Fruit fly (Drosophila melanogaster): Measurements from ENCODE around the gene CG4686.

The CG4686 gene

DNA sequence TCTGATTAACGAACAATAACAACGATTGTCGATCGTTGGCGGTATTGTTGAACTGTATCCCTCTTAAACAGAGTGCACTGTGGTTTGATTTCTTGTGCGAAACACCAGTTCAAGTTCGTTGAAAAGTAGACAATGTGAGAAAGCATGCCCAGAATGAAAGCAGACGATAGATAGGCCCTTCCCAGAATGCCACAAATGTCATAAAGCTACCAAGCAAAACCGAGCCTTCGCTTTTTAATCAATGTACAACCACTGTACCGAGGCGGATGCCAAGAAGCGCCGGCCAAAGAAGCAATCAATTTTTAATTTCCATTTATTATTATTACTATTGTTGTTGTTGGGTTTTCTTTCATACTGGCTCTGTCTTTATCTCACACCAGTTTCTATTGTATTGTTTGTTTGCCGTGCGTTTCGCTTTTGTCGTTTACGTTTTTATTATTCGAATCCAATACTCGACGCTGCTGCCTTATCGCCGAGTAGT is 44.6 kb downstream of the CG4686 start (continued):
- TF ChIP-seq CG14667 (GFP tag; IDR thresholded peaks at IDR 0.05), result peak; percentile 84
- TF ChIP-seq al (GFP tag; IDR thresholded peaks at IDR 0.05), result peak; percentile 72
- TF ChIP-seq CG2116 (GFP tag; optimal IDR thresholded peaks at IDR 0.05), result peak; percentile 27
- peak; percentile 77 for TF ChIP-seq so (GFP tag; IDR thresholded peaks at IDR 0.05)
- peak; percentile 57 for TF ChIP-seq NC2α (GFP tag; optimal IDR thresholded peaks at IDR 0.05)
- peak; percentile 72 for TF ChIP-seq jing (GFP tag; optimal IDR thresholded peaks at IDR 0.05)
- TF ChIP-seq Blimp-1 (GFP tag; optimal IDR thresholded peaks at IDR 0.05), result peak; percentile 75
- no peak for TF ChIP-seq CG1832 (GFP tag; optimal IDR thresholded peaks at IDR 0.05)
- no peak for TF ChIP-seq CG42726 (GFP tag; IDR thresholded peaks at IDR 0.05; ENCODE audit: partially characterized antibody)
- TF ChIP-seq maf-S (GFP tag; optimal IDR thresholded peaks at IDR 0.05), result peak; percentile 76
- no peak for TF ChIP-seq CG7963 (GFP tag; IDR thresholded peaks at IDR 0.05; ENCODE audit: partially characterized antibody)
- TF ChIP-seq dmrt11E (tag; optimal IDR thresholded peaks at IDR 0.05), result peak; percentile 55
- peak; percentile 79 for TF ChIP-seq CG31224 (GFP tag; IDR thresholded peaks at IDR 0.05)
- TF ChIP-seq CG1603 (tag; optimal IDR thresholded peaks at IDR 0.05), result peak; percentile 90
- peak; percentile 89 for TF ChIP-seq gem (tag; optimal IDR thresholded peaks at IDR 0.05)
- TF ChIP-seq CG11085 (GFP tag; IDR thresholded peaks at IDR 0.05), result peak; percentile 66
- peak; percentile 78 for TF ChIP-seq esg (GFP tag; conservative IDR thresholded peaks at IDR 0.05)
- TF ChIP-seq CG15479 (GFP tag; optimal IDR thresholded peaks at IDR 0.05), result no peak
- TF ChIP-seq emc (GFP tag; optimal IDR thresholded peaks at IDR 0.05), result peak; percentile 34
- TF ChIP-seq Atf6 (GFP tag; IDR thresholded peaks at IDR 0.05), result peak; percentile 76
- no peak for TF ChIP-seq pfk (GFP tag; optimal IDR thresholded peaks at IDR 0.05)
- peak; percentile 77 for TF ChIP-seq CG18619 (GFP tag; optimal IDR thresholded peaks at IDR 0.05)
- TF ChIP-seq CG6689 (GFP tag; IDR thresholded peaks at IDR 0.05), result peak; percentile 87
- peak; percentile 15 for TF ChIP-seq kah (GFP tag; optimal IDR thresholded peaks at IDR 0.05)
- peak; percentile 73 for TF ChIP-seq tio (GFP tag; optimal IDR thresholded peaks at IDR 0.05)
- peak; percentile 81 for TF ChIP-seq CG14014 (GFP tag; IDR thresholded peaks at IDR 0.05)
- no peak for TF ChIP-seq C15 (GFP tag; IDR thresholded peaks at IDR 0.05)
- TF ChIP-seq sna (GFP tag; IDR thresholded peaks at IDR 0.05; ENCODE audit: partially characterized antibody), result no peak
- peak; percentile 66 for TF ChIP-seq CG5245 (GFP tag; optimal IDR thresholded peaks at IDR 0.05)
- TF ChIP-seq yki (optimal IDR thresholded peaks at IDR 0.05), result no peak
- peak; percentile 88 for TF ChIP-seq ind (GFP tag; optimal IDR thresholded peaks at IDR 0.05)
- TF ChIP-seq CG11696 (GFP tag; IDR thresholded peaks at IDR 0.05), result peak; percentile 73
- peak; percentile 86 for TF ChIP-seq grau (tag; optimal IDR thresholded peaks at IDR 0.05)
- peak; percentile 61 for TF ChIP-seq NC2β (GFP tag; optimal IDR thresholded peaks at IDR 0.05)
- TF ChIP-seq CG12071 (GFP tag; optimal IDR thresholded peaks at IDR 0.05), result peak; percentile 87
- peak; percentile 24 for TF ChIP-seq psq (GFP tag; optimal IDR thresholded peaks at IDR 0.05)
- peak; percentile 63 for TF ChIP-seq CG3407 (GFP tag; optimal IDR thresholded peaks at IDR 0.05)
- TF ChIP-seq row (GFP tag; IDR thresholded peaks at IDR 0.05), result peak; percentile 88
- TF ChIP-seq sens-2 (GFP tag; IDR thresholded peaks at IDR 0.05), result peak; percentile 27; the same call in 1 of the 2 replicates
- TF ChIP-seq CG15269 (tag; optimal IDR thresholded peaks at IDR 0.05), result peak; percentile 88
- peak; percentile 86 for TF ChIP-seq Aef1 (GFP tag; IDR thresholded peaks at IDR 0.05)
- TF ChIP-seq Lim3 (GFP tag; IDR thresholded peaks at IDR 0.05), result peak; percentile 66
- TF ChIP-seq NK7.1 (GFP tag; optimal IDR thresholded peaks at IDR 0.05), result peak; percentile 56
- peak; percentile 54 for TF ChIP-seq scrt (GFP tag; optimal IDR thresholded peaks at IDR 0.05)
- TF ChIP-seq dimm (GFP tag; IDR thresholded peaks at IDR 0.05), result 0 out of 2 replicates have a peak, but pooled peaks have one; percentile 46
- TF ChIP-seq CG3847 (GFP tag; IDR thresholded peaks at IDR 0.05), result peak; percentile 78
- peak; percentile 79 for TF ChIP-seq odd (GFP tag; optimal IDR thresholded peaks at IDR 0.05)
- peak; percentile 65 for TF ChIP-seq CG3838 (GFP tag; optimal IDR thresholded peaks at IDR 0.05)
- TF ChIP-seq inv (GFP tag; IDR thresholded peaks at IDR 0.05; ENCODE audit: partially characterized antibody), result no peak
- TF ChIP-seq ham (GFP tag; IDR thresholded peaks at IDR 0.05), result no peak
- TF ChIP-seq CG6854 (GFP tag; optimal IDR thresholded peaks at IDR 0.05), result peak; percentile 35

All from whole organism, embryonic.